Worm (Caenorhabditis elegans) whole organism, L1 larva: ENCODE results near the gene Y75B8A.10.

ENCODE experiments used
- C34B4.2 ChIP-seq: sonication (generic microtip); optimal IDR thresholded peaks from 2 replicates; lab custom pipeline; 2017; ENCODE audit warnings: mild to moderate bottlenecking, missing genetic modification characterization, missing compliant biosample characterization
- blmp-1 ChIP-seq: fragments of 150-350 bp; optimal IDR thresholded peaks from 2 replicates; lab custom pipeline; 2014; ENCODE audit warnings: missing biosample characterization, missing genetic modification characterization
- ceh-82 ChIP-seq, 3 experiments: fragments of 150-350 bp in 1 of 3; sonication (generic microtip) in 2 of 3; optimal IDR thresholded peaks; 2 replicates each; lab custom pipeline; 2014 to 2017; ENCODE audit warnings: missing biosample characterization in 3 of 3, missing genetic modification characterization in 3 of 3
- ceh-90 ChIP-seq: sonication (generic microtip); optimal IDR thresholded peaks from 2 replicates; lab custom pipeline; 2016; ENCODE audit warnings: missing genetic modification characterization, missing compliant biosample characterization
- ces-1 ChIP-seq: fragments of 150-350 bp; optimal IDR thresholded peaks from 2 replicates; lab custom pipeline; 2014; ENCODE audit warnings: missing biosample characterization, missing genetic modification reagents, missing genetic modification characterization
- dsc-1 ChIP-seq: sonication (generic microtip); optimal IDR thresholded peaks from 2 replicates; lab custom pipeline; 2016; ENCODE audit warnings: mild to moderate bottlenecking, missing genetic modification characterization, missing compliant biosample characterization
- efl-1 ChIP-seq, 4 experiments: fragments of 150-350 bp; optimal IDR thresholded peaks in 3 of 4; peaks in 1 of 4; 1 replicate in 1 of 4; 2 replicates in 3 of 4; lab custom pipeline; 2014; ENCODE audit warnings: missing biosample characterization in 2 of 4, missing genetic modification characterization in 2 of 4, missing genetic modification reagents in 2 of 4
- efl-3 ChIP-seq: fragments of 200-800 bp; sonication (Bioruptor generic); optimal IDR thresholded peaks from 2 replicates; lab custom pipeline; 2018; ENCODE audit warnings: mild to moderate bottlenecking, missing genetic modification characterization, missing compliant biosample characterization
- egl-13 ChIP-seq: sonication (generic microtip); optimal IDR thresholded peaks from 2 replicates; lab custom pipeline; 2016; ENCODE audit warnings: missing genotype, missing genetic modification reagents, missing genetic modification characterization, missing compliant biosample characterization
- ets-5 ChIP-seq: fragments of 200-800 bp; sonication (Bioruptor generic); IDR thresholded peaks from 2 replicates; pipeline ENCODE4 v1.3.6; 2022; ENCODE audit warnings: missing genetic modification characterization, missing compliant biosample characterization
- fkh-10 ChIP-seq: sonication (generic microtip); optimal IDR thresholded peaks from 2 replicates; lab custom pipeline; 2017; ENCODE audit warnings: missing biosample characterization, missing genetic modification reagents, missing genetic modification characterization
- fkh-8 ChIP-seq: sonication (generic microtip); optimal IDR thresholded peaks from 2 replicates; lab custom pipeline; 2016; ENCODE audit warnings: mild to moderate bottlenecking, missing genetic modification characterization, missing compliant biosample characterization
- hlh-4 ChIP-seq: sonication (generic microtip); optimal IDR thresholded peaks from 2 replicates; lab custom pipeline; 2016; ENCODE audit warnings: mild to moderate bottlenecking, missing genetic modification characterization, missing compliant biosample characterization
- hpl-2 ChIP-seq: fragments of 150-350 bp; optimal IDR thresholded peaks from 2 replicates; lab custom pipeline; 2014; ENCODE audit warnings: missing biosample characterization, missing genetic modification reagents, missing genetic modification characterization
- isw-1 ChIP-seq: fragments of 200-800 bp; sonication (Bioruptor generic); IDR thresholded peaks from 2 replicates; pipeline ENCODE4 v1.3.6; 2022; ENCODE audit warnings: missing genetic modification characterization, missing compliant biosample characterization
- jun-1 ChIP-seq: fragments of 150-350 bp; optimal IDR thresholded peaks from 2 replicates; lab custom pipeline; 2014; ENCODE audit warnings: missing biosample characterization, missing genetic modification reagents, missing genetic modification characterization
- lin-13 ChIP-seq: fragments of 150-350 bp; optimal IDR thresholded peaks from 2 replicates; lab custom pipeline; 2014; ENCODE audit warnings: missing biosample characterization, missing genetic modification reagents, missing genetic modification characterization
- lin-14 ChIP-seq: fragments of 200-800 bp; sonication (Bioruptor generic); optimal IDR thresholded peaks from 2 replicates; lab custom pipeline; 2018; ENCODE audit warnings: mild to moderate bottlenecking, missing genetic modification characterization, moderate library complexity, missing compliant biosample characterization
- lin-35 ChIP-seq, 2 experiments: fragments of 150-350 bp; optimal IDR thresholded peaks; 2 replicates each; lab custom pipeline; 2014; ENCODE audit warnings: missing biosample characterization in 2 of 2, missing genetic modification characterization in 2 of 2, missing genetic modification reagents in 2 of 2
- lin-39 ChIP-seq: fragments of 150-350 bp; optimal IDR thresholded peaks from 2 replicates; lab custom pipeline; 2014; ENCODE audit warnings: missing biosample characterization, missing genetic modification reagents, missing genetic modification characterization
- mab-9 ChIP-seq: fragments of 200-800 bp; sonication (Bioruptor generic); IDR thresholded peaks from 2 replicates; pipeline ENCODE4 v1.3.6; 2022; ENCODE audit warnings: missing genetic modification reagents, missing genetic modification characterization, missing compliant biosample characterization
- nhr-11 ChIP-seq: fragments of 150-350 bp; optimal IDR thresholded peaks from 2 replicates; lab custom pipeline; 2014; ENCODE audit warnings: missing biosample characterization, missing genetic modification characterization
- nhr-12 ChIP-seq: sonication (generic microtip); optimal IDR thresholded peaks from 2 replicates; lab custom pipeline; 2017; ENCODE audit warnings: missing biosample characterization, missing genetic modification characterization
- nhr-237 ChIP-seq: fragments of 150-350 bp; optimal IDR thresholded peaks from 2 replicates; lab custom pipeline; 2014; ENCODE audit warnings: missing biosample characterization, missing genetic modification characterization
- nhr-47 ChIP-seq: sonication (generic microtip); optimal IDR thresholded peaks from 2 replicates; lab custom pipeline; 2016; ENCODE audit warnings: mild to moderate bottlenecking, missing genetic modification characterization, moderate library complexity, missing compliant biosample characterization
- nhr-71 ChIP-seq: sonication (generic microtip); optimal IDR thresholded peaks from 2 replicates; lab custom pipeline; 2016; ENCODE audit warnings: mild to moderate bottlenecking, missing genetic modification characterization, moderate library complexity, missing compliant biosample characterization
- nhr-77 ChIP-seq: fragments of 150-350 bp; optimal IDR thresholded peaks from 2 replicates; lab custom pipeline; 2014; ENCODE audit warnings: missing biosample characterization, missing genetic modification characterization
- nhr-84 ChIP-seq: sonication (generic microtip); optimal IDR thresholded peaks from 2 replicates; lab custom pipeline; 2017; ENCODE audit warnings: missing biosample characterization, missing genetic modification characterization
- nhr-85 ChIP-seq: sonication (generic microtip); peaks from one replicate; lab custom pipeline; 2016; ENCODE audit warnings: missing genetic modification characterization, inconsistent platforms, missing compliant biosample characterization
- nhr-90 ChIP-seq: sonication (generic microtip); optimal IDR thresholded peaks from 2 replicates; lab custom pipeline; 2016; ENCODE audit warnings: mild to moderate bottlenecking, missing genetic modification characterization, missing compliant biosample characterization; ENCODE audit not compliant: poor library complexity
- pag-3 ChIP-seq: sonication (generic microtip); optimal IDR thresholded peaks from 2 replicates; lab custom pipeline; 2017; ENCODE audit warnings: missing genetic modification characterization, mild to moderate bottlenecking, missing compliant biosample characterization, antibody characterized with exemption, borderline replicate concordance; ENCODE audit not compliant: insufficient read depth
- snpc-4 ChIP-seq: fragments of 150-350 bp; optimal IDR thresholded peaks from 2 replicates; lab custom pipeline; 2014; ENCODE audit warnings: missing biosample characterization, missing genetic modification characterization
- unc-30 ChIP-seq: sonication (generic microtip); optimal IDR thresholded peaks from 2 replicates; lab custom pipeline; 2017; ENCODE audit warnings: missing biosample characterization, missing genetic modification characterization
- ztf-4 ChIP-seq: fragments of 150-350 bp; optimal IDR thresholded peaks from 2 replicates; lab custom pipeline; 2014; ENCODE audit warnings: missing biosample characterization, missing genetic modification characterization

Gene Y75B8A.10

ce11 chrIII:12159208-12159607 is 23.6 kb downstream of the Y75B8A.10 start:
- no peak for TF ChIP-seq dsc-1 (tag; lab: Kevin White, UChicago)
- TF ChIP-seq C34B4.2 (tag; lab: Kevin White, UChicago), result no peak
- no peak for TF ChIP-seq fkh-10 (GFP tag; lab: Kevin White, UChicago)
- TF ChIP-seq hpl-2 (GFP tag; lab: Kevin White, UChicago), result no peak
- no peak for TF ChIP-seq nhr-77 (tag; lab: Kevin White, UChicago)
- no peak for TF ChIP-seq ztf-4 (tag; lab: Kevin White, UChicago)
- TF ChIP-seq nhr-47, result no peak
- TF ChIP-seq ceh-82 (tag; optimal IDR thresholded peaks at IDR 0.05; lab: Kevin White, UChicago), result no peak

- TF ChIP-seq fkh-8 (tag; lab: Kevin White, UChicago) (no peak), jun-1 (tag; lab: Kevin White, UChicago) (no peak), nhr-237 (no peak), nhr-11 (tag; lab: Kevin White, UChicago) (no peak), pag-3 (tag; lab: Kevin White, UChicago) (no peak)
Observed at ce11 chrIII:12157576-12157975, 25.2 kb downstream of the Y75B8A.10 start.

ce11 chrIII:12156582-12156981 is 26.2 kb downstream of the Y75B8A.10 start:
- TF ChIP-seq efl-1 (optimal IDR thresholded peaks at IDR 0.05; lab: Kevin White, UChicago), result no peak
- TF ChIP-seq efl-1 (GFP tag; optimal IDR thresholded peaks at IDR 0.05 in 1 of 2; lab: Kevin White, UChicago), result peak in 1 of 2 experiments; percentile 6
- TF ChIP-seq nhr-71 (tag; lab: Kevin White, UChicago), result no peak

DNA sequence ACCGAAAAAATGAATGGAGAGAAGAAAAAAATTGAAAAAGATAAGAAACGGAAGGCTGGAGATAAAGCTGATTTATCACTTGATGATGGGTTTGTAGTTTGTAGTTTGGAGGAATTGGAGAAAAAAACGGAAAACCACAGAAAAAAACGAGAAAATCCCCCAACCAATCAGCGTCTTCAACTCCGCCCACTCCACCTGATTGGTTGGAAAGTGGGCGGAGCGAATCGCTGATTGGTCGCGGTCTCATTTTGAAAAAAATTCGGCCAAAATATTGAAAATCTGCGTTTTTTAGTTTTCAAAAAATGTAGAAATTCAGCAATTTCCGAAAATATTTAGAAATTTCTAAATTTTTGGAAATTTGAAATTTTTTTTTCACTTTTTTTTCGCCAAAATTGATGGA is 27.1 kb downstream of the Y75B8A.10 start:
- TF ChIP-seq snpc-4 (tag; lab: Kevin White, UChicago), result no peak
- no peak for TF ChIP-seq hlh-4 (tag; lab: Kevin White, UChicago)
- no peak for TF ChIP-seq lin-35 (GFP tag; optimal IDR thresholded peaks at IDR 0.05; lab: Kevin White, UChicago)
- TF ChIP-seq ets-5 (GFP tag; lab: Robert Waterston, UW), result no peak
- no peak for TF ChIP-seq ceh-82 (tag; optimal IDR thresholded peaks at IDR 0.05; lab: Kevin White, UChicago)
- TF ChIP-seq jun-1 (tag; lab: Kevin White, UChicago), result no peak
- no peak for TF ChIP-seq lin-13
- no peak for TF ChIP-seq ces-1 (GFP tag; lab: Kevin White, UChicago)
- no peak for TF ChIP-seq lin-14
- no peak for TF ChIP-seq nhr-12 (tag; lab: Kevin White, UChicago)

ce11 chrIII:12153514-12153913 is 29.3 kb downstream of the Y75B8A.10 start:
- TF ChIP-seq egl-13 (tag; lab: Kevin White, UChicago) (no peak), hpl-2 (GFP tag; lab: Kevin White, UChicago) (no peak), blmp-1 (no peak), isw-1 (GFP tag; lab: Robert Waterston, UW) (no peak), fkh-8 (tag; lab: Kevin White, UChicago) (no peak), nhr-90 (tag; lab: Kevin White, UChicago) (no peak), nhr-11 (tag; lab: Kevin White, UChicago) (no peak), efl-3 (GFP tag; lab: Kevin White, UChicago) (no peak), ceh-90 (no peak), unc-30 (tag; lab: Kevin White, UChicago) (no peak), nhr-84 (tag; lab: Kevin White, UChicago) (no peak), lin-39 (tag; lab: Kevin White, UChicago) (no peak)
- TF ChIP-seq, all 84 proteins: peak for 0

ce11 chrIII:12152599-12152998 is 30.2 kb downstream of the Y75B8A.10 start, which contains the start of gene Y75B8A.7:
Gene Y75B8A.7, plus strand, starts transcription at chrIII:12152899.
- TF ChIP-seq mab-9 (GFP tag; lab: Robert Waterston, UW), result no peak
- peak; percentile 25 for TF ChIP-seq nhr-85
